Fruit fly (Drosophila melanogaster) whole organism, embryonic: Measurements from ENCODE around the gene tw.

Experiments used
- BtbVII ChIP-seq: fragments of 200-800 bp; sonication (Bioruptor generic); optimal IDR thresholded peaks from 3 replicates; lab custom pipeline; 2017; ENCODE audit warnings: missing biosample characterization, mild to moderate bottlenecking, missing genetic modification characterization
- CG11247 ChIP-seq: fragments of 200-800 bp; sonication (Bioruptor generic); IDR thresholded peaks from 2 replicates; pipeline ENCODE4 v1.3.6; 2022; ENCODE audit warnings: missing biosample characterization, missing genetic modification characterization
- CG12659 ChIP-seq: fragments of 200-800 bp; sonication (Bioruptor generic); optimal IDR thresholded peaks from 3 replicates; lab custom pipeline; 2017; ENCODE audit warnings: mild to moderate bottlenecking, missing biosample characterization, missing genetic modification reagents, missing genetic modification characterization
- CG12744 ChIP-seq: fragments of 200-800 bp; sonication (Bioruptor generic); optimal IDR thresholded peaks from 2 replicates; lab custom pipeline; 2016; ENCODE audit warnings: missing biosample characterization, missing genetic modification characterization
- CG13123 ChIP-seq: fragments of 200-800 bp; sonication (Bioruptor generic); optimal IDR thresholded peaks from 2 replicates; lab custom pipeline; 2016; ENCODE audit warnings: missing biosample characterization, missing genetic modification characterization
- CG15073 ChIP-seq: fragments of 200-800 bp; sonication (Bioruptor generic); optimal IDR thresholded peaks from 2 replicates; lab custom pipeline; 2016; ENCODE audit warnings: missing biosample characterization, missing genetic modification characterization
- CG15601 ChIP-seq: fragments of 200-800 bp; sonication (Bioruptor generic); optimal IDR thresholded peaks from 3 replicates; lab custom pipeline; 2019; ENCODE audit warnings: missing biosample characterization, mild to moderate bottlenecking, missing genetic modification characterization, moderate library complexity
- CG17568 ChIP-seq: fragments of 200-800 bp; sonication (Bioruptor generic); optimal IDR thresholded peaks from 2 replicates; lab custom pipeline; 2018; ENCODE audit warnings: missing biosample characterization, mild to moderate bottlenecking, missing genetic modification characterization, moderate library complexity
- CG17912 ChIP-seq: fragments of 200-800 bp; sonication (Bioruptor generic); optimal IDR thresholded peaks from 2 replicates; lab custom pipeline; 2018; ENCODE audit warnings: missing biosample characterization, mild to moderate bottlenecking, missing genetic modification characterization
- CG18599 ChIP-seq: fragments of 200-800 bp; sonication (Bioruptor generic); optimal IDR thresholded peaks from 3 replicates; lab custom pipeline; 2017; ENCODE audit warnings: missing biosample characterization, missing genetic modification characterization, mild to moderate bottlenecking, moderate library complexity, missing genetic modification reagents
- CG18764 ChIP-seq: fragments of 200-800 bp; sonication (Bioruptor generic); optimal IDR thresholded peaks from 3 replicates; lab custom pipeline; 2016; ENCODE audit warnings: missing biosample characterization, missing genetic modification characterization
- CG2120 ChIP-seq: fragments of 200-800 bp; sonication (Bioruptor generic); optimal IDR thresholded peaks from 3 replicates; lab custom pipeline; 2016; ENCODE audit warnings: missing biosample characterization, missing genetic modification characterization
- CG2889 ChIP-seq: fragments of 200-800 bp; sonication (Bioruptor generic); IDR thresholded peaks from 3 replicates; pipeline ENCODE4 v1.3.6; 2022; ENCODE audit warnings: missing biosample characterization, missing genetic modification characterization
- CG31224 ChIP-seq: fragments of 200-800 bp; sonication (Bioruptor generic); IDR thresholded peaks from 2 replicates; pipeline ENCODE4 v1.3.6; 2022; ENCODE audit warnings: missing biosample characterization, missing genetic modification characterization
- CG31388 ChIP-seq: fragments of 200-800 bp; sonication (Bioruptor generic); optimal IDR thresholded peaks from 2 replicates; lab custom pipeline; 2016; ENCODE audit warnings: missing biosample characterization, missing genetic modification characterization
- CG33557 ChIP-seq: fragments of 200-800 bp; sonication (Bioruptor generic); optimal IDR thresholded peaks from 2 replicates; lab custom pipeline; 2019; ENCODE audit warnings: missing biosample characterization, mild to moderate bottlenecking, missing genetic modification characterization, moderate library complexity
- CG4424 ChIP-seq: fragments of 200-800 bp; sonication (Bioruptor generic); optimal IDR thresholded peaks from 3 replicates; lab custom pipeline; 2016; ENCODE audit warnings: missing biosample characterization, missing genetic modification characterization
- CG6175 ChIP-seq: fragments of 200-800 bp; sonication (Bioruptor generic); IDR thresholded peaks from 3 replicates; pipeline ENCODE4 v1.3.6; 2022; ENCODE audit warnings: missing biosample characterization, missing genetic modification characterization
- CG6654 ChIP-seq: fragments of 200-800 bp; sonication (Bioruptor generic); optimal IDR thresholded peaks from 2 replicates; lab custom pipeline; 2017; ENCODE audit warnings: missing biosample characterization, mild to moderate bottlenecking, missing genetic modification characterization
- CG6683 ChIP-seq: fragments of 200-800 bp; sonication (Bioruptor generic); optimal IDR thresholded peaks from 2 replicates; lab custom pipeline; 2017; ENCODE audit warnings: missing biosample characterization, mild to moderate bottlenecking, missing genetic modification characterization, missing genetic modification reagents
- CG7357 ChIP-seq: fragments of 200-800 bp; sonication (Bioruptor generic); IDR thresholded peaks from 3 replicates; pipeline ENCODE4 v1.3.6; 2022; ENCODE audit warnings: missing biosample characterization, missing genetic modification characterization
- CG7839 ChIP-seq: fragments of 200-800 bp; sonication (Bioruptor generic); optimal IDR thresholded peaks from 3 replicates; lab custom pipeline; 2018; ENCODE audit warnings: missing biosample characterization, mild to moderate bottlenecking, missing genetic modification characterization, moderate library complexity
- CG9215 ChIP-seq: fragments of 200-800 bp; sonication (Bioruptor generic); IDR thresholded peaks from 2 replicates; pipeline ENCODE4 v1.3.6; 2022; ENCODE audit warnings: missing biosample characterization, missing genetic modification characterization
- D19A ChIP-seq: fragments of 200-800 bp; optimal IDR thresholded peaks from 3 replicates; lab custom pipeline; 2019; ENCODE audit warnings: missing biosample characterization, mild to moderate bottlenecking, missing genetic modification characterization, moderate library complexity
- Dbx ChIP-seq: fragments of 200-800 bp; sonication (Bioruptor generic); IDR thresholded peaks from 3 replicates; pipeline ENCODE4 v1.3.6; 2022; ENCODE audit warnings: missing biosample characterization, missing genetic modification characterization
- Fer1 ChIP-seq: fragments of 200-800 bp; sonication (Bioruptor generic); optimal IDR thresholded peaks from 2 replicates; lab custom pipeline; 2017; ENCODE audit warnings: missing biosample characterization, mild to moderate bottlenecking, missing genetic modification characterization
- HLHmδ ChIP-seq: fragments of 200-800 bp; sonication (Bioruptor generic); optimal IDR thresholded peaks from 2 replicates; lab custom pipeline; 2018; ENCODE audit warnings: missing biosample characterization, mild to moderate bottlenecking, missing genetic modification characterization, moderate library complexity
- HmgZ ChIP-seq: fragments of 200-800 bp; sonication (Bioruptor generic); optimal IDR thresholded peaks from 2 replicates; lab custom pipeline; 2018; ENCODE audit warnings: missing biosample characterization, mild to moderate bottlenecking, missing genetic modification characterization
- Lpt ChIP-seq: fragments of >200 bp; optimal IDR thresholded peaks from 2 replicates; lab custom pipeline; 2018; ENCODE audit warnings: missing biosample characterization, missing genetic modification characterization
- Nf-YC ChIP-seq: fragments of 200-800 bp; optimal IDR thresholded peaks from 3 replicates; lab custom pipeline; 2019; ENCODE audit warnings: missing biosample characterization, mild to moderate bottlenecking, missing genetic modification characterization, moderate library complexity
- Oli ChIP-seq: fragments of 200-800 bp; sonication (Bioruptor generic); optimal IDR thresholded peaks from 2 replicates; lab custom pipeline; 2018; ENCODE audit warnings: missing biosample characterization, mild to moderate bottlenecking, missing genetic modification characterization, moderate library complexity
- PHDP ChIP-seq: fragments of 200-800 bp; sonication (Bioruptor generic); optimal IDR thresholded peaks from 3 replicates; lab custom pipeline; 2018; ENCODE audit warnings: missing biosample characterization, mild to moderate bottlenecking, missing genetic modification characterization, moderate library complexity
- Usf ChIP-seq: fragments of 200-800 bp; sonication (Bioruptor generic); optimal IDR thresholded peaks from 2 replicates; lab custom pipeline; 2017; ENCODE audit warnings: missing genotype, missing biosample characterization, missing genetic modification characterization
- aop ChIP-seq: fragments of 200-800 bp; sonication (Bioruptor generic); IDR thresholded peaks from 2 replicates; pipeline ENCODE4 v1.3.6; 2022; ENCODE audit warnings: missing biosample characterization, missing genetic modification characterization
- cas ChIP-seq: fragments of 200-800 bp; sonication (Bioruptor generic); IDR thresholded peaks from 2 replicates; pipeline ENCODE4 v1.3.6; 2022; ENCODE audit warnings: missing biosample characterization, missing genetic modification characterization
- chn ChIP-seq: fragments of 200-800 bp; sonication (Bioruptor generic); optimal IDR thresholded peaks from 2 replicates; lab custom pipeline; 2016; ENCODE audit warnings: missing biosample characterization, missing genetic modification characterization
- disco-r ChIP-seq: fragments of 200-800 bp; sonication (Bioruptor generic); optimal IDR thresholded peaks from 2 replicates; lab custom pipeline; 2016; ENCODE audit warnings: missing biosample characterization, missing genetic modification characterization
- dpn ChIP-seq, 2 experiments: fragments of 200-800 bp; sonication (Bioruptor generic); optimal IDR thresholded peaks; 3 replicates each; lab custom pipeline; 2016; ENCODE audit warnings: missing biosample characterization in 2 of 2, missing genetic modification characterization in 2 of 2
- exex ChIP-seq: fragments of 200-800 bp; sonication (Bioruptor generic); optimal IDR thresholded peaks from 4 replicates; lab custom pipeline; 2018; ENCODE audit warnings: missing biosample characterization, mild to moderate bottlenecking, missing genetic modification characterization, moderate library complexity
- gfzf ChIP-seq: fragments of 200-800 bp; sonication (Bioruptor generic); optimal IDR thresholded peaks from 2 replicates; lab custom pipeline; 2016; ENCODE audit warnings: missing biosample characterization, mild to moderate bottlenecking, missing genetic modification characterization, moderate library complexity
- hth ChIP-seq: fragments of >200 bp; optimal IDR thresholded peaks from 2 replicates; lab custom pipeline; 2017; ENCODE audit warnings: inconsistent platforms
- insv ChIP-seq, 2 experiments: fragments of 200-800 bp; sonication (Bioruptor generic); optimal IDR thresholded peaks; 3 replicates each; lab custom pipeline; 2016 to 2018; ENCODE audit warnings: missing biosample characterization in 2 of 2, missing genetic modification characterization in 2 of 2
- knrl ChIP-seq: fragments of 200-800 bp; sonication (Bioruptor generic); IDR thresholded peaks from 3 replicates; pipeline ENCODE4 v1.3.6; 2022; ENCODE audit warnings: missing biosample characterization, missing genetic modification characterization; ENCODE audit not compliant: partially characterized antibody
- lola ChIP-seq, 3 experiments: fragments of >200 bp in 2 of 3; fragments of 200-800 bp in 1 of 3; sonication (Bioruptor generic) in 1 of 3; optimal IDR thresholded peaks; 2 replicates each; lab custom pipeline; 2017 to 2019; ENCODE audit warnings: missing biosample characterization in 3 of 3, missing genetic modification characterization in 3 of 3, mild to moderate bottlenecking in 1 of 3, moderate library complexity in 1 of 3
- onecut ChIP-seq: fragments of 200-800 bp; sonication (Bioruptor generic); IDR thresholded peaks from 2 replicates; pipeline ENCODE4 v1.3.6; 2022; ENCODE audit warnings: missing biosample characterization, missing genetic modification characterization
- row ChIP-seq: fragments of 200-800 bp; sonication (Bioruptor generic); IDR thresholded peaks from 3 replicates; pipeline ENCODE4 v1.3.6; 2022; ENCODE audit warnings: missing biosample characterization, missing genetic modification characterization
- sima ChIP-seq: fragments of 200-800 bp; sonication (Bioruptor generic); optimal IDR thresholded peaks from 2 replicates; lab custom pipeline; 2016; ENCODE audit warnings: missing biosample characterization, missing genetic modification characterization
- slou ChIP-seq: fragments of 200-800 bp; sonication (Bioruptor generic); optimal IDR thresholded peaks from 3 replicates; lab custom pipeline; 2016; ENCODE audit warnings: missing biosample characterization, missing genetic modification characterization
- tio ChIP-seq: fragments of 200-800 bp; sonication (Bioruptor generic); optimal IDR thresholded peaks from 2 replicates; lab custom pipeline; 2017; ENCODE audit warnings: missing biosample characterization, missing genetic modification characterization, inconsistent platforms
- zfh1 ChIP-seq: fragments of 200-800 bp; sonication (Bioruptor generic); IDR thresholded peaks from 3 replicates; pipeline ENCODE4 v1.3.6; 2022; ENCODE audit warnings: missing biosample characterization, missing genetic modification characterization

tw gene

dm6 chrX:765039-765508 lies 19.5 kb upstream of the tw start, which contains the start of gene RpL22 (continued):
- peak; percentile 86 for TF ChIP-seq CG6683
- TF ChIP-seq CG6654: peak; percentile 75
- TF ChIP-seq chn (GFP tag; lab: Kevin White, UChicago): peak; percentile 82
- TF ChIP-seq BtbVII (GFP tag; lab: Kevin White, UChicago): peak; percentile 91
- TF ChIP-seq aop (GFP tag; lab: Robert Waterston, UW): no peak
- TF ChIP-seq tio (GFP tag; lab: Kevin White, UChicago): no peak
- TF ChIP-seq CG13123 (GFP tag; lab: Kevin White, UChicago): peak; percentile 79
- TF ChIP-seq dpn (GFP tag; optimal IDR thresholded peaks at IDR 0.05; lab: Kevin White, UChicago): peak; percentile 70 to 93
- TF ChIP-seq CG2889 (GFP tag; lab: Robert Waterston, UW): peak; percentile 54; the same call in 1 of the 3 replicates
- peak; percentile 80 for TF ChIP-seq cas
- TF ChIP-seq Fer1: peak; percentile 94
- TF ChIP-seq CG18764 (GFP tag; lab: Kevin White, UChicago): peak; percentile 87
- TF ChIP-seq PHDP (tag; lab: Kevin White, UChicago): peak; percentile 80
- TF ChIP-seq zfh1 (GFP tag; lab: Robert Waterston, UW): peak; percentile 89
- TF ChIP-seq row (GFP tag; lab: Robert Waterston, UW): peak; percentile 51; the same call in 2 of the 3 replicates
- TF ChIP-seq hth (lab: Kevin White, UChicago): no peak
- no peak for TF ChIP-seq Lpt
- peak; percentile 100 for TF ChIP-seq gfzf (GFP tag; lab: Kevin White, UChicago)
- TF ChIP-seq Usf (GFP tag; lab: Kevin White, UChicago): peak; percentile 83
- TF ChIP-seq CG11247 (GFP tag; lab: Robert Waterston, UW): peak; percentile 82
- peak; percentile 92 for TF ChIP-seq Dbx (GFP tag; lab: Robert Waterston, UW)
- TF ChIP-seq Oli (tag; lab: Kevin White, UChicago): peak; percentile 60
- peak; percentile 74 for TF ChIP-seq CG2120
- peak; percentile 38 for TF ChIP-seq CG31388 (GFP tag; lab: Kevin White, UChicago)
- TF ChIP-seq CG15073 (GFP tag; lab: Kevin White, UChicago): no peak
- peak; percentile 85 for TF ChIP-seq disco-r
- peak; percentile 76 for TF ChIP-seq CG15601 (tag; lab: Kevin White, UChicago)
- peak; percentile 94 for TF ChIP-seq HmgZ (tag; lab: Kevin White, UChicago)
- TF ChIP-seq CG4424: peak; percentile 81
- TF ChIP-seq CG6175: peak; percentile 78
- TF ChIP-seq knrl (GFP tag; lab: Robert Waterston, UW): peak; percentile 57; the same call in 2 of the 3 replicates
- peak; percentile 64 for TF ChIP-seq CG17912 (GFP tag; lab: Kevin White, UChicago)
- TF ChIP-seq sima (GFP tag; lab: Kevin White, UChicago): peak; percentile 78
- peak; percentile 98 for TF ChIP-seq HLHmδ
- TF ChIP-seq Nf-YC (tag; lab: Kevin White, UChicago): peak; percentile 77
- peak in 1 of 2 experiments; percentile 80 for TF ChIP-seq insv (GFP tag; optimal IDR thresholded peaks at IDR 0.05; lab: Kevin White, UChicago)
- TF ChIP-seq exex: peak; percentile 52
- TF ChIP-seq D19A (tag; lab: Kevin White, UChicago): peak; percentile 71
- TF ChIP-seq onecut (GFP tag; lab: Robert Waterston, UW): peak; percentile 91
- TF ChIP-seq CG31224 (GFP tag; lab: Robert Waterston, UW): peak; percentile 82
- peak; percentile 96 for TF ChIP-seq CG12659 (GFP tag; lab: Kevin White, UChicago)
- TF ChIP-seq CG7839 (tag; lab: Kevin White, UChicago): peak; percentile 79
- TF ChIP-seq CG12744: peak; percentile 84
- TF ChIP-seq slou (GFP tag; lab: Kevin White, UChicago): peak; percentile 86
- TF ChIP-seq CG18599: peak; percentile 91
- peak; percentile 67 for TF ChIP-seq CG33557 (GFP tag; lab: Kevin White, UChicago)
- TF ChIP-seq CG7357 (GFP tag; lab: Robert Waterston, UW): peak; percentile 59; the same call in 2 of the 3 replicates
- peak in 1 of 3 experiments; percentile 59 for TF ChIP-seq lola (GFP tag; optimal IDR thresholded peaks at IDR 0.05; lab: Kevin White, UChicago)
- peak; percentile 54 for TF ChIP-seq CG9215 (GFP tag; lab: Robert Waterston, UW)
- TF ChIP-seq CG17568: peak; percentile 84
